Fruit fly (Drosophila melanogaster) whole organism, pupa: ENCODE measurements around the gene CG42613.

Source experiments
- CG13204 ChIP-seq: fragments of 200-800 bp; sonication (Bioruptor generic); optimal IDR thresholded peaks from 2 replicates; lab custom pipeline; 2018; ENCODE audit warnings: missing biosample characterization, mild to moderate bottlenecking, missing genetic modification characterization, moderate library complexity
- CG15710 ChIP-seq: fragments of 200-800 bp; sonication (Bioruptor generic); optimal IDR thresholded peaks from 2 replicates; lab custom pipeline; 2018; ENCODE audit warnings: missing biosample characterization, mild to moderate bottlenecking, missing genetic modification characterization, moderate library complexity
- CG32121 ChIP-seq: fragments of 200-800 bp; sonication (Bioruptor generic); IDR thresholded peaks from 2 replicates; pipeline ENCODE4 v1.3.6; 2022; ENCODE audit warnings: missing biosample characterization, missing genetic modification characterization
- CG8301 ChIP-seq: fragments of 200-800 bp; sonication (Bioruptor generic); optimal IDR thresholded peaks from 2 replicates; lab custom pipeline; 2018; ENCODE audit warnings: missing biosample characterization, mild to moderate bottlenecking, missing genetic modification characterization
- Ets98B ChIP-seq: fragments of 200-800 bp; sonication (Bioruptor generic); IDR thresholded peaks from 2 replicates; pipeline ENCODE4 v1.3.6; 2022; ENCODE audit warnings: missing biosample characterization, missing genetic modification characterization
- Pif1B ChIP-seq: fragments of 200-800 bp; sonication (Bioruptor generic); optimal IDR thresholded peaks from 3 replicates; lab custom pipeline; 2016; ENCODE audit warnings: missing biosample characterization, missing genetic modification characterization
- fd96Ca ChIP-seq: fragments of 200-800 bp; sonication (Bioruptor generic); IDR thresholded peaks from 3 replicates; pipeline ENCODE4 v1.3.6; 2022; ENCODE audit warnings: missing biosample characterization, missing genetic modification characterization

DNA sequence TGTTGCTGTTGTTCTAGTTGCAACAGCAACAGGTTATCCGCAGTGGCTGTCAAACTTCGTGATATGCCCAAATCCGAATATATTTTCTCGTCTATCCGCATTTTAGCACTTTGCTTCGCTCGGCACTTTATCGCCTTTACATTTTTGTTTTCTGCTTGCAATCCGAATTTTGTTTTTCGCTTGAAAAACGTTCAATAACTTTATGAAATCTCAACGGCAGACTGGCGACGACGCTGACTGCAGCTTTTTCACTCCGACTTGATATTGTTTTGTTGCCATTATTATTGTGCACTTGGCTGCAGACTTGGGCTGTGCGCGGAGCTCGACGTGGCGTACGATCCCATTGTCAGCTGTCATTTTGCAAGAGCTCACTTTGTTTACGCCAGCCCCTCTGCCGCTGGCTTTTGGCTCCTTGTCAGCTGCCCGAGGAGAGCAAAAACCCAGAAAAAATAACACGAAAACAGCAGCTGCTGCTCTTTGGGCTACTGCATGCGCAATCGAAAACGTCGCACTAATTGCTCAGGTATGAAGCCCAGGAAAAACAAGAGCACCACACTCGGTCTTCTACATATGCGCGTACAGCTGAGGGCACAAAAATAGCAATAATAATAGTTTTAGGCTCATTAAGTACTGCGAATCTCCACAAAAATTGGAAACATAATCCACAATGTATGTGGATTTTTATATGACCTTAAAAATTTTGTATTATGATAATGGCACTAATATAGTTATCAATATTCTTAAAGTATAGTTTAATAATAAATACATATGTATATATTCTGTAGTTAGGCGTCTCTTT, 57.3 kb downstream of the CG42613 start:
- no peak for TF ChIP-seq CG8301 (tag; lab: Kevin White, UChicago)
- TF ChIP-seq CG32121: no peak
- no peak for TF ChIP-seq fd96Ca (GFP tag; lab: Robert Waterston, UW)
- no peak for TF ChIP-seq CG15710
- no peak; the same call in 1 of the 2 replicates for TF ChIP-seq Ets98B
- no peak for TF ChIP-seq CG13204 (GFP tag; lab: Kevin White, UChicago)
- TF ChIP-seq Pif1B (GFP tag; lab: Kevin White, UChicago): no peak
